Worm (Caenorhabditis elegans) whole organism, young adult: Measurements from ENCODE around the gene tbx-7.

Source experiments
- B0019.2 ChIP-seq: fragments of 200-800 bp; sonication (Bioruptor generic); conservative IDR thresholded peaks from 2 replicates; pipeline ENCODE4 v1.3.6; 2022; ENCODE audit warnings: missing genetic modification reagents, missing genetic modification characterization, missing compliant biosample characterization
- B0035.1 ChIP-seq: sonication (generic microtip); optimal IDR thresholded peaks from 2 replicates; lab custom pipeline; 2016; ENCODE audit warnings: missing genetic modification characterization, mild to moderate bottlenecking, missing compliant biosample characterization, missing genotype, missing genetic modification reagents
- C17E4.6 ChIP-seq: fragments of 200-800 bp; sonication (Bioruptor generic); IDR thresholded peaks from 2 replicates; pipeline ENCODE4 v1.3.6; 2022; ENCODE audit warnings: missing genetic modification reagents, missing genetic modification characterization, missing compliant biosample characterization
- D2030.7 ChIP-seq: fragments of 200-800 bp; sonication (Bioruptor generic); IDR thresholded peaks from 2 replicates; pipeline ENCODE4 v1.3.6; 2022; ENCODE audit warnings: missing genetic modification reagents, missing genetic modification characterization, missing compliant biosample characterization
- F33H1.4 ChIP-seq: fragments of 200-800 bp; sonication (Bioruptor generic); IDR thresholded peaks from 2 replicates; pipeline ENCODE4 v1.3.6; 2022; ENCODE audit warnings: missing genetic modification reagents, missing genetic modification characterization, missing compliant biosample characterization
- F37B4.10 ChIP-seq: fragments of 200-800 bp; sonication (Bioruptor generic); IDR thresholded peaks from 2 replicates; pipeline ENCODE4 v1.3.6; 2022; ENCODE audit warnings: missing genetic modification characterization, missing compliant biosample characterization
- F49E8.2 ChIP-seq: sonication (generic microtip); optimal IDR thresholded peaks from 3 replicates; lab custom pipeline; 2017; ENCODE audit warnings: missing genetic modification characterization, mild to moderate bottlenecking, missing compliant biosample characterization, antibody characterized with exemption, moderate library complexity; ENCODE audit not compliant: insufficient read depth
- F57C9.4 ChIP-seq: sonication (generic microtip); optimal IDR thresholded peaks from 2 replicates; lab custom pipeline; 2017; ENCODE audit warnings: mild to moderate bottlenecking, missing genetic modification characterization, missing compliant biosample characterization
- K11D2.4 ChIP-seq: fragments of 200-800 bp; sonication (Bioruptor generic); IDR thresholded peaks from 2 replicates; pipeline ENCODE4 v1.3.6; 2022; ENCODE audit warnings: missing genetic modification reagents, missing genetic modification characterization, missing compliant biosample characterization
- ZK185.1 ChIP-seq: sonication (generic microtip); optimal IDR thresholded peaks from 2 replicates; lab custom pipeline; 2016; ENCODE audit warnings: mild to moderate bottlenecking, missing genetic modification characterization, missing compliant biosample characterization; ENCODE audit not compliant: poor library complexity, severe bottlenecking
- ama-1 ChIP-seq, 3 experiments: fragments of 150-350 bp in 1 of 3; sonication (generic microtip) in 2 of 3; optimal IDR thresholded peaks; 2 replicates each; lab custom pipeline; 2014 to 2018; ENCODE audit warnings: missing biosample characterization in 2 of 3, missing genetic modification characterization in 2 of 3, missing genetic modification reagents in 2 of 3
- athp-1 ChIP-seq: sonication (generic microtip); optimal IDR thresholded peaks from 2 replicates; lab custom pipeline; 2017; ENCODE audit warnings: mild to moderate bottlenecking, missing genetic modification characterization, missing compliant biosample characterization
- attf-3 ChIP-seq: fragments of 200-800 bp; sonication (Bioruptor generic); conservative IDR thresholded peaks from 2 replicates; pipeline ENCODE4 v1.3.6; 2022; ENCODE audit warnings: missing genetic modification reagents, missing genetic modification characterization, missing compliant biosample characterization
- bed-2 ChIP-seq: fragments of 200-800 bp; sonication (Bioruptor generic); IDR thresholded peaks from 2 replicates; pipeline ENCODE4 v1.3.6; 2022; ENCODE audit warnings: missing genetic modification reagents, missing genetic modification characterization, missing compliant biosample characterization
- ceh-100 ChIP-seq: fragments of 200-800 bp; sonication (Bioruptor generic); IDR thresholded peaks from 2 replicates; pipeline ENCODE4 v1.3.6; 2022; ENCODE audit warnings: missing genetic modification reagents, missing genetic modification characterization, missing compliant biosample characterization
- dox-1 ChIP-seq: fragments of 200-800 bp; sonication (Bioruptor generic); IDR thresholded peaks from 2 replicates; pipeline ENCODE4 v1.3.6; 2022; ENCODE audit warnings: missing genetic modification reagents, missing genetic modification characterization, missing compliant biosample characterization
- egl-44 ChIP-seq: fragments of 200-800 bp; sonication (Bioruptor generic); IDR thresholded peaks from 2 replicates; pipeline ENCODE4 v1.3.6; 2022; ENCODE audit warnings: missing genetic modification reagents, missing genetic modification characterization, missing compliant biosample characterization
- egrh-3 ChIP-seq: fragments of 200-800 bp; sonication (Bioruptor generic); IDR thresholded peaks from 2 replicates; pipeline ENCODE4 v1.3.6; 2022; ENCODE audit warnings: missing genetic modification reagents, missing genetic modification characterization, missing compliant biosample characterization
- ekl-4 ChIP-seq: fragments of 200-800 bp; sonication (Bioruptor generic); IDR thresholded peaks from 2 replicates; pipeline ENCODE4 v1.3.6; 2022; ENCODE audit warnings: missing genetic modification reagents, missing genetic modification characterization, missing compliant biosample characterization
- ets-4 ChIP-seq: fragments of 200-800 bp; sonication (Bioruptor generic); optimal IDR thresholded peaks from 2 replicates; lab custom pipeline; 2018; ENCODE audit warnings: mild to moderate bottlenecking, missing genetic modification characterization, missing compliant biosample characterization
- fkh-3 ChIP-seq: sonication (generic microtip); optimal IDR thresholded peaks from 2 replicates; lab custom pipeline; 2016; ENCODE audit warnings: mild to moderate bottlenecking, missing genetic modification characterization, missing compliant biosample characterization
- him-1 ChIP-seq: sonication (generic microtip); optimal IDR thresholded peaks from 2 replicates; lab custom pipeline; 2016; ENCODE audit warnings: missing genotype, missing genetic modification reagents, missing genetic modification characterization, missing compliant biosample characterization
- hlh-12 ChIP-seq: sonication (generic microtip); optimal IDR thresholded peaks from 2 replicates; lab custom pipeline; 2016; ENCODE audit warnings: missing genetic modification characterization, missing compliant biosample characterization
- hlh-26 ChIP-seq: fragments of 200-800 bp; sonication (Bioruptor generic); conservative IDR thresholded peaks from 2 replicates; pipeline ENCODE4 v1.3.6; 2022; ENCODE audit warnings: missing genetic modification reagents, missing genetic modification characterization, missing compliant biosample characterization
- hrde-1 ChIP-seq: sonication (generic microtip); optimal IDR thresholded peaks from 2 replicates; lab custom pipeline; 2016; ENCODE audit warnings: missing genetic modification characterization, mild to moderate bottlenecking, missing compliant biosample characterization, moderate library complexity, missing genotype, missing genetic modification reagents, borderline replicate concordance
- hsf-1 ChIP-seq: fragments of 200-800 bp; sonication (Bioruptor generic); IDR thresholded peaks from 2 replicates; pipeline ENCODE4 v1.3.6; 2022; ENCODE audit warnings: missing genetic modification reagents, missing genetic modification characterization, missing compliant biosample characterization
- madf-6 ChIP-seq: fragments of 200-800 bp; sonication (Bioruptor generic); IDR thresholded peaks from 2 replicates; pipeline ENCODE4 v1.3.6; 2022; ENCODE audit warnings: missing genetic modification reagents, missing genetic modification characterization, missing compliant biosample characterization
- mcd-1 ChIP-seq: fragments of 200-800 bp; sonication (Bioruptor generic); IDR thresholded peaks from 2 replicates; pipeline ENCODE4 v1.3.6; 2022; ENCODE audit warnings: missing genetic modification reagents, missing genetic modification characterization, missing compliant biosample characterization
- mes-4 ChIP-seq: sonication (generic microtip); optimal IDR thresholded peaks from 2 replicates; lab custom pipeline; 2016; ENCODE audit warnings: missing genotype, missing genetic modification characterization, missing compliant biosample characterization
- nfyb-1 ChIP-seq: fragments of 200-800 bp; sonication (Bioruptor generic); IDR thresholded peaks from 2 replicates; pipeline ENCODE4 v1.3.6; 2022; ENCODE audit warnings: missing genetic modification reagents, missing genetic modification characterization, missing compliant biosample characterization
- nhr-80 ChIP-seq: sonication (generic microtip); optimal IDR thresholded peaks from 2 replicates; lab custom pipeline; 2016; ENCODE audit warnings: missing genetic modification characterization, missing compliant biosample characterization
- rcor-1 ChIP-seq: fragments of 200-800 bp; sonication (Bioruptor generic); IDR thresholded peaks from 2 replicates; pipeline ENCODE4 v1.3.6; 2022; ENCODE audit warnings: missing genetic modification reagents, missing genetic modification characterization, missing compliant biosample characterization
- repo-1 ChIP-seq: sonication (generic microtip); optimal IDR thresholded peaks from 2 replicates; lab custom pipeline; 2017; ENCODE audit warnings: mild to moderate bottlenecking, missing genetic modification characterization, missing compliant biosample characterization
- zim-3 ChIP-seq: sonication (generic microtip); optimal IDR thresholded peaks from 2 replicates; lab custom pipeline; 2017; ENCODE audit warnings: mild to moderate bottlenecking, missing genetic modification characterization, moderate library complexity, missing compliant biosample characterization
- ztf-18 ChIP-seq: sonication (generic microtip); optimal IDR thresholded peaks from 2 replicates; lab custom pipeline; 2016; ENCODE audit warnings: missing genotype, mild to moderate bottlenecking, missing genetic modification characterization, missing compliant biosample characterization

tbx-7 gene

ce11 chrIII:6019512-6020209 is 8.7 kb downstream of the tbx-7 start, which contains the start of the genes npp-10 and cyk-3 (continued):
- TF ChIP-seq B0035.1 (tag; lab: Kevin White, UChicago) (no peak), F33H1.4 (GFP tag; lab: Robert Waterston, UW) (0 out of 2 replicates have a peak, but pooled peaks have one; percentile 6), fkh-3 (tag; lab: Kevin White, UChicago) (no peak), hlh-26 (no peak), D2030.7 (GFP tag; lab: Robert Waterston, UW) (0 out of 2 replicates have a peak, but pooled peaks have one; percentile 0), mes-4 (tag; lab: Kevin White, UChicago) (no peak), hrde-1 (no peak), K11D2.4 (GFP tag; lab: Robert Waterston, UW) (no peak), ztf-18 (tag; lab: Kevin White, UChicago) (no peak), B0019.2 (GFP tag; lab: Robert Waterston, UW) (no peak), repo-1 (no peak), F37B4.10 (GFP tag; lab: Robert Waterston, UW) (no peak)

DNA sequence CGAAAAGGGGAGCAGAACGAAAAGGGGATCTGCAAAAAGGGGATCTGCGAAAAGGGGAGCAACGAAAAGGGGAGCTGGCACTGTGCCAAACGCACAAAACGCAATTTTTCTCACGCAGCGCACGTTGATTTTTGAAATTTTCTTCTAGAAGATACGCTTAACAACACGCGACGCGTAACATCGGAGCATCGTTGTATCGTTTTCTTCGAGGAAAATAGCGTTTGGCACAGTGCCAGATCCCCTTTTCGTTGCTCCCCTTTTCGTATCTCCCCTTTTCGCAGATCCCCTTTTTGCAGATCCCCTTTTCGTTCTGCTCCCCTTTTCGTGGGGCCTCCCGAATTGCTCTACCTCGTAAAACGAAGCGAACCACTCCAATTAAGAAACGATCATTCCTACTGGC is 15.3 kb downstream of the tbx-7 start:
- TF ChIP-seq mcd-1 (peak; percentile 59), ceh-100 (GFP tag; lab: Robert Waterston, UW) (peak; percentile 72), him-1 (tag; lab: Kevin White, UChicago) (peak; percentile 84), egrh-3 (peak; percentile 29; the same call in 1 of the 2 replicates), nfyb-1 (GFP tag; lab: Robert Waterston, UW) (0 out of 2 replicates have a peak, but pooled peaks have one; percentile 28), hsf-1 (GFP tag; lab: Robert Waterston, UW) (peak; percentile 47; the same call in 1 of the 2 replicates), ekl-4 (GFP tag; lab: Robert Waterston, UW) (0 out of 2 replicates have a peak, but pooled peaks have one; percentile 13), dox-1 (0 out of 2 replicates have a peak, but pooled peaks have one; percentile 26), C17E4.6 (GFP tag; lab: Robert Waterston, UW) (peak; percentile 45; the same call in 1 of the 2 replicates), madf-6 (GFP tag; lab: Robert Waterston, UW) (peak; percentile 26; the same call in 1 of the 2 replicates)

DNA sequence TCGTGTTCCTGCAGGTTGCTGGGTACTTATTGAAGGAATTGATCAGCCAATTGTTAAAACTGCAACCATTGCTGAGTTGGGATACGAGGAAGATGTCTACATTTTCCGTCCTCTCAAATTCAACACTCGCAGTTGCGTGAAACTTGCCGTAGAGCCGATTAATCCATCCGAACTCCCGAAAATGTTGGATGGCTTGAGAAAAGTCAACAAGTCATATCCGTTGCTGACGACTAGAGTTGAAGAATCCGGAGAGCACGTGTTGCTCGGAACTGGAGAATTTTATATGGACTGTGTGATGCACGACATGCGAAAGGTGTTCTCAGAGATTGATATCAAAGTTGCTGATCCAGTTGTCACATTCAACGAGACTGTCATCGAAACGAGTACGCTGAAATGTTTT is 17.0 kb downstream of the tbx-7 start:
- TF ChIP-seq egl-44 (GFP tag; lab: Robert Waterston, UW) (no peak), ama-1 (optimal IDR thresholded peaks at IDR 0.05; lab: Kevin White, UChicago) (no peak), ama-1 (GFP tag; optimal IDR thresholded peaks at IDR 0.05; lab: Kevin White, UChicago) (no peak), rcor-1 (GFP tag; lab: Robert Waterston, UW) (no peak), bed-2 (GFP tag; lab: Robert Waterston, UW) (no peak), F37B4.10 (GFP tag; lab: Robert Waterston, UW) (no peak), F33H1.4 (GFP tag; lab: Robert Waterston, UW) (no peak), ztf-18 (tag; lab: Kevin White, UChicago) (no peak), ZK185.1 (tag; lab: Kevin White, UChicago) (no peak), F57C9.4 (tag; lab: Kevin White, UChicago) (no peak), zim-3 (tag; lab: Kevin White, UChicago) (no peak), hlh-12 (tag; lab: Kevin White, UChicago) (no peak), athp-1 (no peak), F49E8.2 (tag; lab: Kevin White, UChicago) (no peak), C17E4.6 (GFP tag; lab: Robert Waterston, UW) (no peak), ets-4 (no peak), attf-3 (no peak), nhr-80 (tag; lab: Kevin White, UChicago) (no peak), ekl-4 (GFP tag; lab: Robert Waterston, UW) (no peak)
